Fruit fly (Drosophila melanogaster): ENCODE results near the gene Kap-alpha1.
"Not testable (repeated sequence)": the region's sequence is repeated elsewhere in the genome, so short reads cannot be mapped to it uniquely, and the experiment has no call there.

DNA sequence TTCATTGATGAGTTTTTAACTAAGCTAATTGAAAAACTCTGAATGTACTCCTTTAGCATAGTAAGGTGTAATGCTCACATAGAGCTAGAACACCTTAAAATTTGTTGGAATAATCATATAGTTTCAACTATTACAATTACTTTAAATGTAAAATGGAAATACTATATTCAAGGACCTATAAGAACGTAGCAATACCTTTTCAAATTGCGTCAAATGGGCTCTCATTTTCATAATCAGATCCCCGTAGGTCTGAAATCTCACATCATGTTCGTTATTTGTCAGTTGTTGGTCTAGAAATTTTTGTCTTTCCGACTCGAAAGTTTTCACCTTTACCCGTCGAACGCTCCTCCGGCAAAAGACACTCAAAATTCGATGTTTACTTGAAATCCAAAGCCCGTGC is 46.9 kb upstream of the Kap-alpha1 start, which contains the start of gene Vtld:
- not testable (repeated sequence) for TF ChIP-seq EcR (GFP tag; optimal IDR thresholded peaks at IDR 0.05); pan (optimal IDR thresholded peaks at IDR 0.05)

Data from whole organism.